Worm (Caenorhabditis elegans): ENCODE data around the gene lst-6.

- TF ChIP-seq elt-1 (tag; optimal IDR thresholded peaks at IDR 0.05) (no peak), dmd-4 (tag; optimal IDR thresholded peaks at IDR 0.05) (no peak), fos-1 (tag; optimal IDR thresholded peaks at IDR 0.05) (no peak), nhr-23 (tag; optimal IDR thresholded peaks at IDR 0.05) (no peak), lin-13 (GFP tag; optimal IDR thresholded peaks at IDR 0.05) (peak; percentile 43)
Observed at ce11 chrII:6974011-6974410, 48.3 kb downstream of the lst-6 start.

Data from whole organism, L2 larva.